Fruit fly (Drosophila melanogaster) whole organism, embryonic: Measurements from ENCODE around the gene yellow-e3.

Experiments
- CG10147 ChIP-seq: fragments of 200-800 bp; sonication (Bioruptor generic); optimal IDR thresholded peaks from 2 replicates; lab custom pipeline; 2019; ENCODE audit warnings: missing biosample characterization, mild to moderate bottlenecking, missing genetic modification characterization, moderate library complexity
- CG11093 ChIP-seq: fragments of 200-800 bp; sonication (Bioruptor generic); IDR thresholded peaks from 3 replicates; pipeline ENCODE4 v1.3.6; 2022; ENCODE audit warnings: missing biosample characterization, missing genetic modification characterization
- CG14050 ChIP-seq: fragments of 200-800 bp; sonication (Bioruptor generic); IDR thresholded peaks from 3 replicates; pipeline ENCODE4 v1.3.6; 2022; ENCODE audit warnings: missing biosample characterization, missing genetic modification characterization
- CG14965 ChIP-seq: fragments of 200-800 bp; sonication (Bioruptor generic); optimal IDR thresholded peaks from 2 replicates; lab custom pipeline; 2016; ENCODE audit warnings: missing biosample characterization, missing genetic modification characterization, borderline replicate concordance
- CG15073 ChIP-seq: fragments of 200-800 bp; sonication (Bioruptor generic); optimal IDR thresholded peaks from 2 replicates; lab custom pipeline; 2016; ENCODE audit warnings: missing biosample characterization, missing genetic modification characterization
- CG16815 ChIP-seq: fragments of 200-800 bp; sonication (Bioruptor generic); optimal IDR thresholded peaks from 3 replicates; lab custom pipeline; 2017; ENCODE audit warnings: missing biosample characterization, mild to moderate bottlenecking, missing genetic modification characterization
- CG17568 ChIP-seq: fragments of 200-800 bp; sonication (Bioruptor generic); optimal IDR thresholded peaks from 2 replicates; lab custom pipeline; 2018; ENCODE audit warnings: missing biosample characterization, mild to moderate bottlenecking, missing genetic modification characterization, moderate library complexity
- CG1832 ChIP-seq: fragments of 200-800 bp; sonication (Bioruptor generic); optimal IDR thresholded peaks from 2 replicates; lab custom pipeline; 2017; ENCODE audit warnings: missing biosample characterization, mild to moderate bottlenecking, missing genetic modification characterization, inconsistent platforms
- CG30020 ChIP-seq: fragments of 200-800 bp; optimal IDR thresholded peaks from 2 replicates; lab custom pipeline; 2019; ENCODE audit warnings: missing biosample characterization, mild to moderate bottlenecking, missing genetic modification characterization, moderate library complexity
- CG3065 ChIP-seq: fragments of 200-800 bp; sonication (Bioruptor generic); optimal IDR thresholded peaks from 2 replicates; lab custom pipeline; 2016; ENCODE audit warnings: missing biosample characterization, missing genetic modification characterization
- CG32767 ChIP-seq: fragments of 200-800 bp; sonication (Bioruptor generic); IDR thresholded peaks from 2 replicates; pipeline ENCODE4 v1.3.6; 2022; ENCODE audit warnings: missing biosample characterization, missing genetic modification characterization
- CG4360 ChIP-seq: fragments of 200-800 bp; sonication (Bioruptor generic); IDR thresholded peaks from 2 replicates; pipeline ENCODE4 v1.3.6; 2022; ENCODE audit warnings: missing biosample characterization, missing genetic modification characterization
- CG4404 ChIP-seq: fragments of 200-800 bp; sonication (Bioruptor generic); IDR thresholded peaks from 2 replicates; pipeline ENCODE4 v1.3.6; 2022; ENCODE audit warnings: missing biosample characterization, missing genetic modification characterization
- CG6689 ChIP-seq: fragments of 200-800 bp; sonication (Bioruptor generic); IDR thresholded peaks from 2 replicates; pipeline ENCODE4 v1.3.6; 2022; ENCODE audit warnings: missing biosample characterization, missing genetic modification characterization
- CG7372 ChIP-seq: fragments of 200-800 bp; sonication (Bioruptor generic); IDR thresholded peaks from 2 replicates; pipeline ENCODE4 v1.3.6; 2022; ENCODE audit warnings: missing biosample characterization, missing genetic modification characterization
- CG8924 ChIP-seq: fragments of 200-800 bp; optimal IDR thresholded peaks from 3 replicates; lab custom pipeline; 2019; ENCODE audit warnings: missing biosample characterization, mild to moderate bottlenecking, missing genetic modification characterization, moderate library complexity
- CG9437 ChIP-seq: fragments of 200-800 bp; sonication (Bioruptor generic); optimal IDR thresholded peaks from 2 replicates; lab custom pipeline; 2018; ENCODE audit warnings: missing biosample characterization, mild to moderate bottlenecking, missing genetic modification characterization
- Dll ChIP-seq: fragments of 200-800 bp; sonication (Bioruptor generic); IDR thresholded peaks from 4 replicates; pipeline ENCODE4 v1.3.6; 2022; ENCODE audit warnings: missing biosample characterization, missing genetic modification characterization; ENCODE audit not compliant: partially characterized antibody
- Dref ChIP-seq: fragments of 200-800 bp; sonication (Bioruptor generic); IDR thresholded peaks from 2 replicates; pipeline ENCODE4 v1.3.6; 2022; ENCODE audit warnings: missing biosample characterization, missing genetic modification characterization
- Fer2 ChIP-seq: fragments of 200-800 bp; sonication (Bioruptor generic); optimal IDR thresholded peaks from 2 replicates; lab custom pipeline; 2018; ENCODE audit warnings: missing biosample characterization, mild to moderate bottlenecking, missing genetic modification characterization, moderate library complexity
- Hsf ChIP-seq: fragments of 200-800 bp; sonication (Bioruptor generic); optimal IDR thresholded peaks from 3 replicates; lab custom pipeline; 2016; ENCODE audit warnings: missing biosample characterization, missing genetic modification characterization
- NC2α ChIP-seq: fragments of 200-800 bp; sonication (Bioruptor generic); optimal IDR thresholded peaks from 2 replicates; lab custom pipeline; 2016; ENCODE audit warnings: missing biosample characterization, missing genetic modification characterization
- NFAT ChIP-seq: fragments of 200-800 bp; sonication (Bioruptor generic); IDR thresholded peaks from 2 replicates; pipeline ENCODE4 v1.3.6; 2022; ENCODE audit warnings: missing biosample characterization, missing genetic modification characterization
- NK7.1 ChIP-seq: fragments of 200-800 bp; sonication (Bioruptor generic); optimal IDR thresholded peaks from 3 replicates; lab custom pipeline; 2016; ENCODE audit warnings: missing biosample characterization, missing genetic modification characterization
- Nf-YB ChIP-seq: fragments of 200-800 bp; sonication (Bioruptor generic); optimal IDR thresholded peaks from 3 replicates; lab custom pipeline; 2019; ENCODE audit warnings: missing biosample characterization, mild to moderate bottlenecking, missing genetic modification characterization, moderate library complexity
- Optix ChIP-seq: fragments of 200-800 bp; sonication (Bioruptor generic); IDR thresholded peaks from 3 replicates; pipeline ENCODE4 v1.3.6; 2022; ENCODE audit warnings: missing biosample characterization, missing genetic modification characterization
- Scr ChIP-seq: fragments of 200-800 bp; sonication (Bioruptor generic); IDR thresholded peaks from 2 replicates; pipeline ENCODE4 v1.3.6; 2022; ENCODE audit warnings: missing biosample characterization, missing genetic modification characterization; ENCODE audit not compliant: partially characterized antibody
- Trl ChIP-seq, 3 experiments: fragments of >200 bp in 2 of 3; fragments of 200-800 bp in 1 of 3; sonication (Bioruptor generic) in 1 of 3; optimal IDR thresholded peaks; 2 replicates in 1 of 3; 3 replicates in 2 of 3; lab custom pipeline; 2016 to 2017; ENCODE audit warnings: missing biosample characterization in 1 of 3, missing genetic modification characterization in 1 of 3
- Usf ChIP-seq: fragments of 200-800 bp; sonication (Bioruptor generic); optimal IDR thresholded peaks from 2 replicates; lab custom pipeline; 2017; ENCODE audit warnings: missing genotype, missing biosample characterization, missing genetic modification characterization
- Xbp1 ChIP-seq: fragments of 200-800 bp; sonication (Bioruptor generic); optimal IDR thresholded peaks from 3 replicates; lab custom pipeline; 2016; ENCODE audit warnings: missing biosample characterization, mild to moderate bottlenecking, missing genetic modification characterization
- Xrp1 ChIP-seq: fragments of 200-800 bp; sonication (Bioruptor generic); IDR thresholded peaks from 2 replicates; pipeline ENCODE4 v1.3.6; 2022; ENCODE audit warnings: missing biosample characterization, missing genetic modification characterization
- ac ChIP-seq: fragments of 200-800 bp; sonication (Bioruptor generic); optimal IDR thresholded peaks from 3 replicates; lab custom pipeline; 2017; ENCODE audit warnings: missing biosample characterization, mild to moderate bottlenecking, missing genetic modification characterization
- caup ChIP-seq: fragments of 200-800 bp; sonication (Bioruptor generic); optimal IDR thresholded peaks from 3 replicates; lab custom pipeline; 2017; ENCODE audit warnings: missing biosample characterization, mild to moderate bottlenecking, missing genetic modification characterization, moderate library complexity; ENCODE audit not compliant: severe bottlenecking
- chinmo ChIP-seq: fragments of 200-800 bp; sonication (Bioruptor generic); IDR thresholded peaks from 4 replicates; pipeline ENCODE4 v1.3.6; 2022; ENCODE audit warnings: missing biosample characterization, missing genetic modification characterization; ENCODE audit not compliant: partially characterized antibody
- chm ChIP-seq: fragments of 200-800 bp; sonication (Bioruptor generic); IDR thresholded peaks from 2 replicates; pipeline ENCODE4 v1.3.6; 2022; ENCODE audit warnings: missing biosample characterization, missing genetic modification characterization
- dan ChIP-seq: fragments of 200-800 bp; sonication (Bioruptor generic); IDR thresholded peaks from 2 replicates; pipeline ENCODE4 v1.3.6; 2022; ENCODE audit warnings: missing biosample characterization, missing genetic modification characterization
- dati ChIP-seq: fragments of 200-800 bp; sonication (Bioruptor generic); IDR thresholded peaks from 2 replicates; pipeline ENCODE4 v1.3.6; 2022; ENCODE audit warnings: missing biosample characterization, missing genetic modification characterization
- dimm ChIP-seq: fragments of 200-800 bp; sonication (Bioruptor generic); IDR thresholded peaks from 2 replicates; pipeline ENCODE4 v1.3.6; 2022; ENCODE audit warnings: missing biosample characterization, missing genetic modification characterization
- dmrt11E ChIP-seq: fragments of 200-800 bp; sonication (Bioruptor generic); optimal IDR thresholded peaks from 3 replicates; lab custom pipeline; 2018; ENCODE audit warnings: missing biosample characterization, mild to moderate bottlenecking, missing genetic modification characterization, moderate library complexity
- jumu ChIP-seq: fragments of 200-800 bp; sonication (Bioruptor generic); optimal IDR thresholded peaks from 3 replicates; lab custom pipeline; 2016; ENCODE audit warnings: missing biosample characterization, missing genetic modification characterization
- luna ChIP-seq: fragments of 200-800 bp; sonication (Bioruptor generic); optimal IDR thresholded peaks from 2 replicates; lab custom pipeline; 2016; ENCODE audit warnings: missing biosample characterization, missing genetic modification characterization
- nerfin-1 ChIP-seq: fragments of 200-800 bp; sonication (Bioruptor generic); optimal IDR thresholded peaks from 3 replicates; lab custom pipeline; 2019; ENCODE audit warnings: missing biosample characterization, mild to moderate bottlenecking, missing genetic modification characterization, moderate library complexity
- otp ChIP-seq: fragments of 200-800 bp; sonication (Bioruptor generic); IDR thresholded peaks from 3 replicates; pipeline ENCODE4, ENCODE4 v1.3.6; 2022; ENCODE audit warnings: missing biosample characterization, missing genetic modification characterization
- pb ChIP-seq: fragments of 200-800 bp; sonication (Bioruptor generic); optimal IDR thresholded peaks from 3 replicates; lab custom pipeline; 2016; ENCODE audit warnings: missing biosample characterization, missing genetic modification characterization
- pfk ChIP-seq: fragments of 200-800 bp; sonication (Bioruptor generic); optimal IDR thresholded peaks from 2 replicates; lab custom pipeline; 2018; ENCODE audit warnings: missing biosample characterization, mild to moderate bottlenecking, missing genetic modification characterization, moderate library complexity
- phol ChIP-seq: fragments of 200-800 bp; sonication (Bioruptor generic); optimal IDR thresholded peaks from 3 replicates; lab custom pipeline; 2018; ENCODE audit warnings: missing biosample characterization, mild to moderate bottlenecking, missing genetic modification characterization, moderate library complexity
- psq ChIP-seq: fragments of 200-800 bp; sonication (Bioruptor generic); optimal IDR thresholded peaks from 2 replicates; lab custom pipeline; 2017; ENCODE audit warnings: missing biosample characterization, missing genetic modification characterization
- vnd ChIP-seq: fragments of 200-800 bp; sonication (Bioruptor generic); IDR thresholded peaks from 3 replicates; pipeline ENCODE4 v1.3.6; 2022; ENCODE audit warnings: missing biosample characterization, missing genetic modification characterization; ENCODE audit not compliant: partially characterized antibody
- vvl ChIP-seq: fragments of 200-800 bp; sonication (Bioruptor generic); IDR thresholded peaks from 2 replicates; pipeline ENCODE4 v1.3.6; 2022; ENCODE audit warnings: missing biosample characterization, missing genetic modification characterization

yellow-e3 gene

DNA sequence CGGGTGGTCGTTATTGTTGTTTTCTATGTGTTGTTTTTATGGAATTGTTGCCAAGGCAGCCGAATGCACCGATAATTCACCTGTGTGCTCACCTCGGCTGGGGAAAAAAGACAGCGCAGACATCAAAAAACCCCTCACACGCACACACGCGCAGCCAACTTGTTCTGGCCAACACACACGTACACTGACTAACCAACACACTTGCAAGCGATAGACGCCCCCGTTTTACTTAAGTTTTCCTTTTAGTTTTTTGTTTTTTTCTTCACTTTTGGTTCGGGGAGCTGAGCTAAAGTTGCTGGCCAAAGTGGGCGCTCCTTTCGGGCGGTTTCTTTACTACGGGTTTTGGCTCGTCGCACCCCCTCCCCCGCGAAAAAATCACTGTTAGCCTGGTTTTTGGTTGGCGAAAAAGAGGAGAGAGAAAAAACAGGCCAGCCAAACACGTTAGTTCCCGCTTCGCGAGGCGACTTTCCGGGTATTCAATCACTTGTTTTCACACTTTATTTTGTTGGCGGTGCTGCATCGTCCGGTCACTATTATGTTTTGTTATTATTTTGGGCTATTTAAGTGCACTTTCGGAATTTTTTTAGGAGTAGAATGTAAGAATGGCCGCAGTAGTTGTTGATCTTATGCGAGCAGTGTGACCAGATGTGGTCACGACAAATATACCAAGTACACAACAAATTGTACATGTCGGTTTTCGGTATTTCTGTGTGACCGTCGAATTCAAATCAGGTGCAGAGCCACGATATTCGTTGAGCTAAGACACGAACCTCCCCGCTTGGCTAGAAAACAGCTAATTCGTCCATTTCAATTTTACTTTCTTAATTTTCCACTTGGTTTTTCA, 29.9 kb upstream of the yellow-e3 start, which contains the start of gene yrt (continued):
- no peak for TF ChIP-seq CG16815 (GFP tag; lab: Kevin White, UChicago)
- no peak for TF ChIP-seq chm (GFP tag; lab: Robert Waterston, UW)
- no peak for TF ChIP-seq CG1832 (GFP tag; lab: Kevin White, UChicago)
- peak; percentile 7 for TF ChIP-seq CG30020 (tag; lab: Kevin White, UChicago)
- TF ChIP-seq NK7.1, result no peak
- no peak for TF ChIP-seq Usf (GFP tag; lab: Kevin White, UChicago)
- no peak for TF ChIP-seq CG15073 (GFP tag; lab: Kevin White, UChicago)
- no peak for TF ChIP-seq CG4404 (GFP tag; lab: Robert Waterston, UW)
- no peak for TF ChIP-seq CG6689 (GFP tag; lab: Robert Waterston, UW)
- no peak for TF ChIP-seq dimm
- no peak for TF ChIP-seq Hsf (GFP tag; lab: Kevin White, UChicago)
- no peak for TF ChIP-seq NFAT (GFP tag; lab: Robert Waterston, UW)
- 0 out of 4 replicates have a peak, but pooled peaks have one; percentile 43 for TF ChIP-seq chinmo (GFP tag; lab: Robert Waterston, UW)
- no peak for TF ChIP-seq Xbp1 (GFP tag; lab: Kevin White, UChicago)
- TF ChIP-seq dmrt11E (tag; lab: Kevin White, UChicago), result no peak
- no peak for TF ChIP-seq dati (GFP tag; lab: Robert Waterston, UW)
- TF ChIP-seq CG7372, result no peak
- peak; percentile 69 for TF ChIP-seq nerfin-1
- no peak for TF ChIP-seq CG8924 (tag; lab: Kevin White, UChicago)
- no peak for TF ChIP-seq caup (GFP tag; lab: Kevin White, UChicago)
- TF ChIP-seq otp, result no peak
- TF ChIP-seq Dref, result no peak; the same call in 1 of the 2 replicates
- TF ChIP-seq CG4360, result no peak
- TF ChIP-seq pfk (GFP tag; lab: Kevin White, UChicago), result no peak
- no peak for TF ChIP-seq Fer2 (tag; lab: Kevin White, UChicago)
- no peak for TF ChIP-seq dan (GFP tag; lab: Robert Waterston, UW)
- no peak for TF ChIP-seq ac (GFP tag; lab: Kevin White, UChicago)
- TF ChIP-seq CG3065 (GFP tag; lab: Kevin White, UChicago), result no peak
- TF ChIP-seq pb (GFP tag; lab: Kevin White, UChicago), result no peak
- TF ChIP-seq vvl (GFP tag; lab: Robert Waterston, UW), result peak; percentile 48
- peak; percentile 26 for TF ChIP-seq CG17568 (GFP tag; lab: Kevin White, UChicago)
- TF ChIP-seq Scr, result no peak; the same call in 1 of the 2 replicates
- TF ChIP-seq Xrp1 (GFP tag; lab: Robert Waterston, UW), result no peak
- no peak for TF ChIP-seq CG14965
- TF ChIP-seq CG9437 (GFP tag; lab: Kevin White, UChicago), result no peak
- no peak for TF ChIP-seq Optix
- TF ChIP-seq CG10147 (GFP tag; lab: Kevin White, UChicago), result no peak
- TF ChIP-seq Nf-YB (GFP tag; lab: Kevin White, UChicago), result no peak
- peak; percentile 73 for TF ChIP-seq phol
- TF ChIP-seq psq (GFP tag; lab: Kevin White, UChicago), result no peak
- no peak for TF ChIP-seq vnd
- TF ChIP-seq CG14050, result no peak
- no peak for TF ChIP-seq Trl (optimal IDR thresholded peaks at IDR 0.05; lab: Kevin White, UChicago)
- no peak for TF ChIP-seq Trl (GFP tag; optimal IDR thresholded peaks at IDR 0.05; lab: Kevin White, UChicago)
- 0 out of 4 replicates have a peak, but pooled peaks have one; percentile 42 for TF ChIP-seq Dll
- no peak for TF ChIP-seq jumu (GFP tag; lab: Kevin White, UChicago)
- TF ChIP-seq CG32767 (GFP tag; lab: Robert Waterston, UW), result no peak
- no peak for TF ChIP-seq luna (GFP tag; lab: Kevin White, UChicago)
- TF ChIP-seq NC2α (GFP tag; lab: Kevin White, UChicago), result no peak
- no peak for TF ChIP-seq CG11093 (GFP tag; lab: Robert Waterston, UW)
